Fruit fly (Drosophila melanogaster): ENCODE results near the gene Srp72.

DNA sequence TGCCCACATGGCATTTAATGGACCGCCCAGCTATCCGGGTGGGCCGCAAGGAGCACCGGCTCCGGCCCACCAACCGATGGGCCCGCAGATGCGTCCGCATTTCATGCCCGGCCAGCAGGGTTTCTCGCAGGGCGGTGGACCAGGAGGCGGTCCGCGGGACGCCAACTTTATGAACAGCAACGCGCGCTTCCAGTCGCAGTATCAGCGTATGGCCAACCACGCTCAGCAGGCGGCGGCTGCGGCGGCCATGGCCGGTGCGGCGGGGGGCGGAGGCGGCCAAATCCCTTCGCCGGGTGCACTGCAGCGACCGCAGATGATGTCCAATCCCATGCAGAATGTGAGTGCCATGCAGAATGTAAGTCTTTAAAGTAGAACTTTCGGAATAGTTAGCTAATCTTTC is 19.7 kb downstream of the Srp72 start:
- TF ChIP-seq EcR (GFP tag; optimal IDR thresholded peaks at IDR 0.05) (no peak), psq (optimal IDR thresholded peaks at IDR 0.05) (no peak)
